Fruit fly (Drosophila melanogaster) whole organism, adult: Measurements from ENCODE around the gene CG15141.

ENCODE experiments used
- CG11617 ChIP-seq: fragments of 200-800 bp; sonication (Bioruptor generic); optimal IDR thresholded peaks from 2 replicates; lab custom pipeline; 2017; ENCODE audit warnings: mild to moderate bottlenecking, missing biosample characterization, missing genetic modification reagents, missing genetic modification characterization
- CG12768 ChIP-seq: fragments of 200-800 bp; sonication (Bioruptor generic); optimal IDR thresholded peaks from 2 replicates; lab custom pipeline; 2017; ENCODE audit warnings: missing biosample characterization, missing genetic modification characterization, mild to moderate bottlenecking, moderate library complexity, missing genetic modification reagents
- CG14711 ChIP-seq: fragments of 200-800 bp; sonication (Bioruptor generic); optimal IDR thresholded peaks from 2 replicates; lab custom pipeline; 2018; ENCODE audit warnings: missing biosample characterization, mild to moderate bottlenecking, missing genetic modification characterization, moderate library complexity
- CG1620 ChIP-seq: fragments of 200-800 bp; sonication (Bioruptor generic); optimal IDR thresholded peaks from 2 replicates; lab custom pipeline; 2016; ENCODE audit warnings: missing biosample characterization, missing genetic modification characterization
- CG33017 ChIP-seq: fragments of 200-800 bp; sonication (Bioruptor generic); optimal IDR thresholded peaks from 2 replicates; lab custom pipeline; 2018; ENCODE audit warnings: missing biosample characterization, mild to moderate bottlenecking, missing genetic modification characterization, moderate library complexity
- CG5204 ChIP-seq: fragments of 200-800 bp; sonication (Bioruptor generic); optimal IDR thresholded peaks from 2 replicates; lab custom pipeline; 2016; ENCODE audit warnings: missing biosample characterization, missing genetic modification characterization
- CG7045 ChIP-seq: fragments of 200-800 bp; sonication (Bioruptor generic); optimal IDR thresholded peaks from 2 replicates; lab custom pipeline; 2017; ENCODE audit warnings: missing biosample characterization, mild to moderate bottlenecking, missing genetic modification characterization
- CG7101 ChIP-seq: fragments of 200-800 bp; sonication (Bioruptor generic); optimal IDR thresholded peaks from 2 replicates; lab custom pipeline; 2018; ENCODE audit warnings: missing biosample characterization, mild to moderate bottlenecking, missing genetic modification characterization, moderate library complexity
- Clk ChIP-seq: fragments of 200-800 bp; sonication (Bioruptor generic); optimal IDR thresholded peaks from 2 replicates; lab custom pipeline; 2017; ENCODE audit warnings: missing biosample characterization, missing genetic modification characterization
- Crg-1 ChIP-seq: fragments of 200-800 bp; sonication (Bioruptor generic); optimal IDR thresholded peaks from 2 replicates; lab custom pipeline; 2016; ENCODE audit warnings: missing biosample characterization, missing genetic modification characterization
- Hr96 ChIP-seq: fragments of 200-800 bp; sonication (Bioruptor generic); optimal IDR thresholded peaks from 2 replicates; lab custom pipeline; 2016; ENCODE audit warnings: missing biosample characterization, missing genetic modification characterization
- Mnt ChIP-seq: fragments of 200-800 bp; sonication (Bioruptor generic); optimal IDR thresholded peaks from 2 replicates; lab custom pipeline; 2016; ENCODE audit warnings: missing biosample characterization, mild to moderate bottlenecking, missing genetic modification characterization
- bab1 ChIP-seq: fragments of 200-800 bp; sonication (Bioruptor generic); optimal IDR thresholded peaks from 3 replicates; lab custom pipeline; 2019; ENCODE audit warnings: missing biosample characterization, mild to moderate bottlenecking, missing genetic modification characterization, moderate library complexity
- cic ChIP-seq: fragments of 200-800 bp; sonication (Bioruptor generic); optimal IDR thresholded peaks from 2 replicates; lab custom pipeline; 2017; ENCODE audit warnings: missing biosample characterization, mild to moderate bottlenecking, missing genetic modification characterization, moderate library complexity
- cnc ChIP-seq, 2 experiments: fragments of >200 bp; optimal IDR thresholded peaks; 2 replicates each; lab custom pipeline; 2017
- kay ChIP-seq: fragments of 200-800 bp; sonication (Bioruptor generic); peaks from one replicate; lab custom pipeline; 2016; ENCODE audit warnings: missing biosample characterization, missing genetic modification characterization, borderline replicate concordance
- ovo ChIP-seq: fragments of 200-800 bp; sonication (Bioruptor generic); optimal IDR thresholded peaks from 2 replicates; lab custom pipeline; 2016; ENCODE audit warnings: missing biosample characterization, missing genetic modification characterization
- pad ChIP-seq: fragments of 200-800 bp; sonication (Bioruptor generic); optimal IDR thresholded peaks from 3 replicates; lab custom pipeline; 2017; ENCODE audit warnings: missing biosample characterization, missing genetic modification characterization, mild to moderate bottlenecking, moderate library complexity, missing genetic modification reagents
- tj ChIP-seq: fragments of 200-800 bp; sonication (Bioruptor generic); optimal IDR thresholded peaks from 3 replicates; lab custom pipeline; 2017; ENCODE audit warnings: missing biosample characterization, mild to moderate bottlenecking, missing genetic modification characterization, moderate library complexity
- toe ChIP-seq: fragments of 200-800 bp; sonication (Bioruptor generic); optimal IDR thresholded peaks from 2 replicates; lab custom pipeline; 2016; ENCODE audit warnings: missing biosample characterization, missing genetic modification characterization

The CG15141 gene

DNA sequence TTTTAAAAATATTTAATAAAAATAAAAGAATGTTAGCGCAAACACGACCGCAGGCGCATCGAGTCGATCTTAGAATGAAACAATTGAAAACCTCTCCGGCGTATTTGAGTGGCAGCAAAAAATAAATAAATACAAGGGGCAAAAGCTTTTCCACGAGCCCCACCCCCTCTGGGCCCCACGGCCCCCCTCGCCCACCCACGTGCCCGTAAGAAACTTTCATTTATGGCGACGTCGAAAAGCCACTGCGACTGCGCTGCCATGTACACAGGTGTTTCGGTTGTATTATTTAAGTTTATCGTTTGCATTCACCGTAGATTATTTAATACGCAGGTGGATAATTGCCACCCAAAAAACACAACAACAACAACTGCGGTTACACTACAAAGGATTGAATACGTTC lies 38.0 kb downstream of the CG15141 start:
- TF ChIP-seq Crg-1 (GFP tag; lab: Kevin White, UChicago), result no peak
- no peak for TF ChIP-seq Mnt
- peak; percentile 4 for TF ChIP-seq tj (GFP tag; lab: Kevin White, UChicago)
- no peak for TF ChIP-seq bab1
- TF ChIP-seq Hr96 (GFP tag; lab: Kevin White, UChicago), result no peak
- TF ChIP-seq CG14711 (tag; lab: Kevin White, UChicago), result no peak
- TF ChIP-seq CG5204 (GFP tag; lab: Kevin White, UChicago), result no peak
- TF ChIP-seq CG7101 (tag; lab: Kevin White, UChicago), result peak; percentile 3
- no peak for TF ChIP-seq CG1620 (GFP tag; lab: Kevin White, UChicago)
- TF ChIP-seq CG12768, result peak; percentile 36
- no peak for TF ChIP-seq kay (GFP tag; lab: Kevin White, UChicago)
- no peak for TF ChIP-seq CG33017
- peak; percentile 79 for TF ChIP-seq cic (GFP tag; lab: Kevin White, UChicago)
- TF ChIP-seq pad (GFP tag; lab: Kevin White, UChicago), result peak; percentile 3
- TF ChIP-seq CG11617 (GFP tag; lab: Kevin White, UChicago), result no peak
- TF ChIP-seq cnc (optimal IDR thresholded peaks at IDR 0.05; lab: Kevin White, UChicago), result no peak
- TF ChIP-seq ovo (GFP tag; lab: Kevin White, UChicago), result no peak
- peak; percentile 35 for TF ChIP-seq CG7045 (GFP tag; lab: Kevin White, UChicago)
- no peak for TF ChIP-seq toe
- TF ChIP-seq Clk, result no peak

DNA sequence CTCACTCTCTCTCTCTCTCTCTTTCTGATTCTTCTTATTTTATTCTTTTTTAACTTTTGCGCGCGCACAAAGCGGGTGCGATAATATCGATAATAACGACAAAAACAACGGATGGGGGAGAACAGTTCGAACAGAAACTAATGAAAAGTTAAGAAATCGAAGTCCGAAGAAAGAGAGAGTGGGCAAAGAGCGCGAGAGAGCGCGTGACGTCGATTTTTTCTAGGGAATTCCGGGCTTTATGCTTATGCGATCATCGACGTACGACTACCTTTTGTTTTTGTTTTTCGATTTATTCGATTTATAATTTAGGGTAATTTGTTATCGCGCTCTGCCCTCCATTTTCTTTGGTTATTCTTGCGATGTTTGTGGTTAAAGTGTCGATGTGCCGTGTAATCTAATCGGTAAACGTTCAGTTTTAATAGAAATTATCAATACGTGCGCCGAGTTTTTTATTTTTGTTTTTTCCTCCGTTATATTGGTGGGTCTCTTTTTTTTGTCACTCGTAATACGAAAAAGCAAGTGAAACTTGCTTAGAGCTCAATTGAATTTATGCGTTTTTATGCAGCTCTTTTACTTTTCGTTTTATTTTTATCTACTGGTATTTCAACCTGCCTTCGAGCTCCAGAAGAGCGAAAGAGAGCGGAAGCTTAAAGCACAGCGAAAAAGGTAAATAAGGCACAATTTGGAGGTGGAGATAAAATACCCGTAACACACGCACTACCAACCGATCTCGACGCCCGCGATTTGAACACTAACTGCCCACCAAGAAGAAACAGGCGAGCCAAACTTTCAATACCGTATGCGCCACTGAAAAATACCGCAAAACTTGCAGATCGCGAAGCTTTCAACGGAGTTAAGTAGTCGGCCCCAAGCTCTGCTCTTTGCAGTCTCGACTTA lies 39.4 kb downstream of the CG15141 start, which contains the start of gene dl:
dl (minus strand) TSS at position 757 of the 897 bp plus-strand sequence.
- TF ChIP-seq ovo (GFP tag; lab: Kevin White, UChicago) (peak; percentile 56), CG12768 (peak; percentile 1), CG33017 (peak; percentile 3), kay (GFP tag; lab: Kevin White, UChicago) (peak; percentile 86), Crg-1 (GFP tag; lab: Kevin White, UChicago) (no peak), CG1620 (GFP tag; lab: Kevin White, UChicago) (no peak), CG5204 (GFP tag; lab: Kevin White, UChicago) (no peak), Clk (no peak), tj (GFP tag; lab: Kevin White, UChicago) (peak; percentile 16), CG11617 (GFP tag; lab: Kevin White, UChicago) (peak; percentile 41), Mnt (peak; percentile 26)

DNA sequence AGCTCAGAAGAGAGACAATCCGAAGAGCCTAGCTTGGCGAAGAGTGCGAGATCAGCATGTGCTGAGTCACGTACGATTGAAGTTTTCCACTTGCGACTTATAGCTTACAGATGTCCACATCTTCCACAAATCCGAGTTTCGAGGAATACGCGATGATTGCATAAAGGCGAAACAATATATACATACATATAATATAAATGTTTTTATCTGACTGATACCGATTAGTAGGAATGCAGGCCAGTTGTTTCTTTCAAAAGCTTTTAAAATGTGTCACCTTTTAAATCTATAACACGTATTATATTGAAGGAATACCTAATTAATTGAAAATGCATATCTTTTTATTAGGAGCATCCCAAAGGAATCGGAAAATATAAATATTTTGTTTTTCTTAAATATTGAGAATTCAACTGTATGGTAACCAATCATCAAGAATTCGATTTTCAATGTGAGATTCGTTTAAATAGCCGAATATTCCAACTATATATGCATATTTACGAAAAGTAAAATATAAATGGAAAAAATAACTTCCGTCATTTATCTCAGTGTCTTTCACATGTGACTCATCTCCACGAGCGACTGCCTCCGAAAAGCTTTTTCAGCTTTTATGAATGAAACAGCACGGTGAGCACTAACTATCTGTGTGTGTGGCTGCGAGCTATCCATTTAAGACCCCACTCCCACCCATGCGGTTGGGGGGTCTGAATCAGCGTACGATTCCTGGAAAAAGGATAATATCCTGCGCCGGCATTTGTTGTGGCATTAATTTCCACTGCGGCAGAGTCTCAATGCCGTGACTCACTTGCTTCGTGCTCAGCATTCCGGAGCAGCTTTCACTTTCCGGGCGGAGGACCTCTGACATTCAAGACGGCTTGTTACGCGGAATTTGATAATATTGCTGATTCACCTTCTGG lies 40.3 kb downstream of the CG15141 start:
- TF ChIP-seq toe (peak; percentile 33), cnc (optimal IDR thresholded peaks at IDR 0.05; lab: Kevin White, UChicago) (peak; percentile 85 to 87), CG12768 (peak; percentile 51), cic (GFP tag; lab: Kevin White, UChicago) (peak; percentile 98), CG33017 (peak; percentile 64), tj (GFP tag; lab: Kevin White, UChicago) (peak; percentile 21), CG5204 (GFP tag; lab: Kevin White, UChicago) (peak; percentile 66), Clk (no peak), kay (GFP tag; lab: Kevin White, UChicago) (peak; percentile 99), CG7101 (tag; lab: Kevin White, UChicago) (peak; percentile 75), pad (GFP tag; lab: Kevin White, UChicago) (peak; percentile 30), CG11617 (GFP tag; lab: Kevin White, UChicago) (peak; percentile 75), CG14711 (tag; lab: Kevin White, UChicago) (peak; percentile 68), CG7045 (GFP tag; lab: Kevin White, UChicago) (peak; percentile 73), bab1 (peak; percentile 40), CG1620 (GFP tag; lab: Kevin White, UChicago) (no peak), Mnt (peak; percentile 19), Hr96 (GFP tag; lab: Kevin White, UChicago) (peak; percentile 35), ovo (GFP tag; lab: Kevin White, UChicago) (no peak), Crg-1 (GFP tag; lab: Kevin White, UChicago) (peak; percentile 55)

DNA sequence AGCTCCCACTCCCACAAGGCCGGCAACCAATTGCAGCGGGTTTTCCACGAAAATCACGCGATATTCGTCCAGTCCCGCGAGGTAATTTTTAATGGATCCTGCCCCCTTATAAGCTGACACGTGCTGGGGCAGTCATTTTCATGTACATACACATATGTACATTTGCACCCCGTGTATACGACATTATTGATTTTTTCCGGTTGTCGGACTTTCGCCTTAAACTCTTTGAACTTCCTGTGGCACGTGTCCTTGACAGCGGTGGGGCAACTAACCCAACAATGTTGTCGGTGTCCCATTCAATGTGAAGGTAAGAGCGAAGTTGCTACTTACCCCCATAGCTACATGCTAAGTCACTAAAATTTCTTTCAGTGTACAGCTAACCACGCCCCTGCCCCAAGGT lies 41.6 kb downstream of the CG15141 start:
- no peak for TF ChIP-seq CG12768
- TF ChIP-seq Hr96 (GFP tag; lab: Kevin White, UChicago), result no peak
- TF ChIP-seq CG5204 (GFP tag; lab: Kevin White, UChicago), result no peak
- no peak for TF ChIP-seq cic (GFP tag; lab: Kevin White, UChicago)
- TF ChIP-seq Crg-1 (GFP tag; lab: Kevin White, UChicago), result no peak
- TF ChIP-seq Mnt, result no peak
- TF ChIP-seq CG7101 (tag; lab: Kevin White, UChicago), result no peak
- TF ChIP-seq pad (GFP tag; lab: Kevin White, UChicago), result no peak
- TF ChIP-seq cnc (optimal IDR thresholded peaks at IDR 0.05; lab: Kevin White, UChicago), result no peak
- TF ChIP-seq CG11617 (GFP tag; lab: Kevin White, UChicago), result no peak

DNA sequence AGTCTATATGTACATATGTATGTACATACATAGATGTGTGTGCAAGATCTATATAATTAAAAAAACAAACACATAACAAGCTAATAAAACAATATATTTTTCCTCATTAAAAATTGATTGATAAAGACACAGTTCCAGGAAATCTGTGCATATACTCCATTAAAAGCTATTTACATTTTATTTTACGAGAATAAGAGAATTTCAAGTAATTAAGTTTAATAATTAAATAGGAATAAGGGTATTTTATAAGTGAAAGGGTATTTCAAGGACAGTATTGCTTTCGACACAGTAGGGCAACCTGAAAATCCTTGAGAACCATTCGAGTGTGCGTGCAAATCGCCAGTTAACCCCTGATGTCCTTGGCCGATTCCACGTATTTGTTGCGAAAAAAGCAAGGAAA lies 42.2 kb downstream of the CG15141 start, which contains the start of gene CG5050:
CG5050 (plus strand) TSS at position 301 of the 400 bp plus-strand sequence.
- TF ChIP-seq Crg-1 (GFP tag; lab: Kevin White, UChicago) (no peak), CG7101 (tag; lab: Kevin White, UChicago) (no peak), CG1620 (GFP tag; lab: Kevin White, UChicago) (no peak), Clk (no peak), cic (GFP tag; lab: Kevin White, UChicago) (no peak), CG14711 (tag; lab: Kevin White, UChicago) (no peak), pad (GFP tag; lab: Kevin White, UChicago) (no peak), bab1 (no peak), cnc (optimal IDR thresholded peaks at IDR 0.05; lab: Kevin White, UChicago) (no peak), ovo (GFP tag; lab: Kevin White, UChicago) (no peak), kay (GFP tag; lab: Kevin White, UChicago) (no peak), CG5204 (GFP tag; lab: Kevin White, UChicago) (no peak)
